Worm (Caenorhabditis elegans) whole organism, late embryonic: ENCODE results near the gene sra-4.
A peak's percentile ranks its signal among the peaks of the same experiment; 100 is the strongest.

Experiments
- C08G9.2 ChIP-seq: sonication (generic microtip); optimal IDR thresholded peaks from 2 replicates; lab custom pipeline; 2016; ENCODE audit warnings: mild to moderate bottlenecking, missing genetic modification characterization, moderate library complexity, missing compliant biosample characterization
- ahr-1 ChIP-seq: sonication (generic microtip); optimal IDR thresholded peaks from 2 replicates; lab custom pipeline; 2016; ENCODE audit warnings: missing genetic modification characterization, missing compliant biosample characterization
- ceh-18 ChIP-seq: sonication (generic microtip); optimal IDR thresholded peaks from 2 replicates; lab custom pipeline; 2016; ENCODE audit warnings: missing genetic modification characterization, missing compliant biosample characterization
- ceh-19 ChIP-seq: fragments of 200-800 bp; sonication (Bioruptor generic); optimal IDR thresholded peaks from 2 replicates; lab custom pipeline; 2018; ENCODE audit warnings: mild to moderate bottlenecking, missing genetic modification characterization, missing compliant biosample characterization
- ceh-2 ChIP-seq: sonication (generic microtip); optimal IDR thresholded peaks from 2 replicates; lab custom pipeline; 2016; ENCODE audit warnings: missing genotype, missing genetic modification characterization, missing compliant biosample characterization
- ceh-22 ChIP-seq: sonication (generic microtip); optimal IDR thresholded peaks from 2 replicates; lab custom pipeline; 2017; ENCODE audit warnings: missing biosample characterization, missing genetic modification characterization
- ceh-31 ChIP-seq: sonication (generic microtip); optimal IDR thresholded peaks from 2 replicates; lab custom pipeline; 2016; ENCODE audit warnings: missing genetic modification characterization, missing compliant biosample characterization
- ceh-34 ChIP-seq: sonication (generic microtip); optimal IDR thresholded peaks from 2 replicates; lab custom pipeline; 2016; ENCODE audit warnings: mild to moderate bottlenecking, missing genetic modification characterization, missing compliant biosample characterization
- ceh-9 ChIP-seq: sonication (generic microtip); optimal IDR thresholded peaks from 2 replicates; lab custom pipeline; 2016; ENCODE audit warnings: mild to moderate bottlenecking, missing genetic modification characterization, inconsistent platforms, missing compliant biosample characterization
- che-1 ChIP-seq: sonication (generic microtip); optimal IDR thresholded peaks from 2 replicates; lab custom pipeline; 2016; ENCODE audit warnings: mild to moderate bottlenecking, missing genetic modification characterization, missing compliant biosample characterization
- dmd-4 ChIP-seq: sonication (generic microtip); optimal IDR thresholded peaks from 2 replicates; lab custom pipeline; 2016; ENCODE audit warnings: borderline replicate concordance, missing genetic modification characterization, missing compliant biosample characterization
- elt-2 ChIP-seq: sonication (generic microtip); optimal IDR thresholded peaks from 2 replicates; lab custom pipeline; 2016; ENCODE audit warnings: missing genetic modification reagents, missing genetic modification characterization, missing compliant biosample characterization
- ets-4 ChIP-seq: sonication (generic microtip); optimal IDR thresholded peaks from 2 replicates; lab custom pipeline; 2016; ENCODE audit warnings: missing genetic modification characterization, missing compliant biosample characterization
- fax-1 ChIP-seq: sonication (generic microtip); optimal IDR thresholded peaks from 2 replicates; lab custom pipeline; 2016; ENCODE audit warnings: missing genotype, missing genetic modification characterization, missing compliant biosample characterization
- fkh-10 ChIP-seq: fragments of 150-350 bp; optimal IDR thresholded peaks from 2 replicates; lab custom pipeline; 2014; ENCODE audit warnings: missing biosample characterization, missing genetic modification reagents, missing genetic modification characterization
- fkh-6 ChIP-seq: sonication (generic microtip); optimal IDR thresholded peaks from 2 replicates; lab custom pipeline; 2016; ENCODE audit warnings: missing genetic modification characterization, missing compliant biosample characterization
- gmeb-2 ChIP-seq: sonication (generic microtip); optimal IDR thresholded peaks from 2 replicates; lab custom pipeline; 2016; ENCODE audit warnings: missing genetic modification characterization, inconsistent platforms, missing compliant biosample characterization
- hlh-13 ChIP-seq: fragments of 200-800 bp; sonication (Bioruptor generic); optimal IDR thresholded peaks from 2 replicates; lab custom pipeline; 2018; ENCODE audit warnings: mild to moderate bottlenecking, missing genetic modification characterization, missing compliant biosample characterization
- hlh-30 ChIP-seq: sonication (generic microtip); optimal IDR thresholded peaks from 2 replicates; lab custom pipeline; 2017; ENCODE audit warnings: antibody characterized with exemption, missing genetic modification characterization, missing compliant biosample characterization; ENCODE audit not compliant: insufficient read depth
- lim-6 ChIP-seq: sonication (generic microtip); optimal IDR thresholded peaks from 2 replicates; lab custom pipeline; 2016; ENCODE audit warnings: missing genetic modification characterization, missing compliant biosample characterization
- madf-2 ChIP-seq: sonication (generic microtip); optimal IDR thresholded peaks from 2 replicates; lab custom pipeline; 2017; ENCODE audit warnings: missing genetic modification characterization, missing compliant biosample characterization
- nfya-1 ChIP-seq: sonication (generic microtip); optimal IDR thresholded peaks from 2 replicates; lab custom pipeline; 2017; ENCODE audit warnings: missing genetic modification characterization, mild to moderate bottlenecking, missing compliant biosample characterization, antibody characterized with exemption, moderate library complexity
- pax-1 ChIP-seq: fragments of 150-350 bp; optimal IDR thresholded peaks from 2 replicates; lab custom pipeline; 2014; ENCODE audit warnings: missing biosample characterization, missing genetic modification characterization
- pha-2 ChIP-seq: sonication (generic microtip); optimal IDR thresholded peaks from 2 replicates; lab custom pipeline; 2017; ENCODE audit warnings: mild to moderate bottlenecking, missing genetic modification characterization, missing compliant biosample characterization
- pha-4 ChIP-seq: fragments of 150-350 bp; optimal IDR thresholded peaks from 2 replicates; lab custom pipeline; 2018; ENCODE audit warnings: missing biosample characterization, missing genetic modification reagents, missing genetic modification characterization
- pros-1 ChIP-seq: fragments of 150-350 bp; optimal IDR thresholded peaks from 2 replicates; lab custom pipeline; 2014; ENCODE audit warnings: missing biosample characterization, missing genetic modification reagents, missing genetic modification characterization
- ref-2 ChIP-seq: sonication (generic microtip); optimal IDR thresholded peaks from 2 replicates; lab custom pipeline; 2016; ENCODE audit warnings: missing genetic modification characterization, missing compliant biosample characterization
- sox-2 ChIP-seq: fragments of 200-800 bp; sonication (Bioruptor generic); IDR thresholded peaks from 2 replicates; pipeline ENCODE4 v1.3.6; 2022; ENCODE audit warnings: missing genetic modification reagents, missing genetic modification characterization, missing compliant biosample characterization
- tbx-2 ChIP-seq: sonication (generic microtip); optimal IDR thresholded peaks from 2 replicates; lab custom pipeline; 2016; ENCODE audit warnings: missing genetic modification characterization, missing compliant biosample characterization
- tbx-7 ChIP-seq: sonication (generic microtip); optimal IDR thresholded peaks from 2 replicates; lab custom pipeline; 2016; ENCODE audit warnings: missing genotype, missing genetic modification characterization, missing compliant biosample characterization
- unc-3 ChIP-seq, 2 experiments: fragments of 200-800 bp in 1 of 2; sonication (Bioruptor generic) in 1 of 2; sonication (generic microtip) in 1 of 2; conservative IDR thresholded peaks in 1 of 2; optimal IDR thresholded peaks in 1 of 2; 2 replicates each; pipeline versions ENCODE4 v1.3.6 to Lab custom; 2016 to 2022; ENCODE audit warnings: missing compliant biosample characterization in 2 of 2, missing genetic modification characterization in 2 of 2, missing genetic modification reagents in 1 of 2
- unc-55 ChIP-seq: sonication (generic microtip); optimal IDR thresholded peaks from 2 replicates; lab custom pipeline; 2017; ENCODE audit warnings: missing biosample characterization, missing genetic modification reagents, missing genetic modification characterization
- zip-5 ChIP-seq: sonication (generic microtip); optimal IDR thresholded peaks from 2 replicates; lab custom pipeline; 2016; ENCODE audit warnings: missing genetic modification characterization, missing compliant biosample characterization
- ztf-16 ChIP-seq: sonication (generic microtip); optimal IDR thresholded peaks from 2 replicates; lab custom pipeline; 2017; ENCODE audit warnings: missing genetic modification characterization, missing compliant biosample characterization

sra-4 gene

ce11 chrII:9586734-9587209 lies 44.1 kb upstream of the sra-4 start, which contains the start of gene ugt-58:
Gene ugt-58 (minus strand): TSS chrII:9586784.
- TF ChIP-seq elt-2, result peak; percentile 52
- TF ChIP-seq fax-1 (tag; lab: Kevin White, UChicago), result no peak
- TF ChIP-seq, all 69 proteins: peak for 1

- TF ChIP-seq ceh-22 (tag; lab: Kevin White, UChicago) (no peak), dmd-4 (tag; lab: Kevin White, UChicago) (no peak), elt-2 (no peak), ahr-1 (tag; lab: Kevin White, UChicago) (no peak), ceh-31 (tag; lab: Kevin White, UChicago) (no peak), tbx-7 (tag; lab: Kevin White, UChicago) (no peak), ceh-9 (tag; lab: Kevin White, UChicago) (no peak), hlh-30 (no peak), ceh-18 (tag; lab: Kevin White, UChicago) (no peak), pax-1 (tag; lab: Kevin White, UChicago) (no peak), pha-2 (no peak), gmeb-2 (tag; lab: Kevin White, UChicago) (no peak), hlh-13 (GFP tag; lab: Kevin White, UChicago) (no peak)
- TF ChIP-seq, all 69 proteins: peak for 0
Observed at ce11 chrII:9583461-9583860, 40.8 kb upstream of the sra-4 start, which contains the start of gene wee-1.1. Gene wee-1.1 (minus strand): TSS chrII:9583561.

ce11 chrII:9577630-9578029 lies 34.9 kb upstream of the sra-4 start:
- no peak for TF ChIP-seq ets-4
- peak; percentile 98 for TF ChIP-seq ceh-34 (tag; lab: Kevin White, UChicago)
- TF ChIP-seq ceh-19 (GFP tag; lab: Kevin White, UChicago), result peak; percentile 85
- no peak for TF ChIP-seq hlh-13 (GFP tag; lab: Kevin White, UChicago)
- TF ChIP-seq gmeb-2 (tag; lab: Kevin White, UChicago), result no peak
- no peak for TF ChIP-seq madf-2 (tag; lab: Kevin White, UChicago)
- TF ChIP-seq, all 69 proteins: peak for 2

- no peak for TF ChIP-seq lim-6 (tag; lab: Kevin White, UChicago)
- no peak for TF ChIP-seq ztf-16 (tag; lab: Kevin White, UChicago)
- no peak for TF ChIP-seq che-1 (tag; lab: Kevin White, UChicago)
Observed at ce11 chrII:9576707-9577106, 34.0 kb upstream of the sra-4 start.

- no peak for TF ChIP-seq tbx-7 (tag; lab: Kevin White, UChicago)
- no peak for TF ChIP-seq ceh-2 (tag; lab: Kevin White, UChicago)
- no peak for TF ChIP-seq pha-2
- no peak for TF ChIP-seq lim-6 (tag; lab: Kevin White, UChicago)
- TF ChIP-seq unc-55, result no peak
- no peak for TF ChIP-seq pha-4 (tag; lab: Kevin White, UChicago)
- no peak for TF ChIP-seq zip-5 (tag; lab: Kevin White, UChicago)
- no peak for TF ChIP-seq fkh-10
- TF ChIP-seq ceh-18 (tag; lab: Kevin White, UChicago), result no peak
- TF ChIP-seq unc-3 (GFP tag; conservative IDR thresholded peaks at IDR 0.05; lab: Robert Waterston, UW), result no peak
- no peak for TF ChIP-seq unc-3 (tag; optimal IDR thresholded peaks at IDR 0.05; lab: Kevin White, UChicago)
- no peak for TF ChIP-seq C08G9.2 (tag; lab: Kevin White, UChicago)
Observed at ce11 chrII:9575670-9576069, 33.0 kb upstream of the sra-4 start, which contains the start of gene exc-7. Gene exc-7 (plus strand): TSS chrII:9575970.

- peak; percentile 8 for TF ChIP-seq tbx-2 (tag; lab: Kevin White, UChicago)
- peak; percentile 81 for TF ChIP-seq sox-2 (GFP tag; lab: Robert Waterston, UW)
- TF ChIP-seq nfya-1 (tag; lab: Kevin White, UChicago), result peak; percentile 13
- peak; percentile 90 for TF ChIP-seq ceh-31 (tag; lab: Kevin White, UChicago)
- no peak for TF ChIP-seq elt-2
- peak; percentile 60 for TF ChIP-seq ref-2 (tag; lab: Kevin White, UChicago)
- TF ChIP-seq ceh-22 (tag; lab: Kevin White, UChicago), result no peak
- TF ChIP-seq pha-2, result no peak
- TF ChIP-seq pros-1 (tag; lab: Kevin White, UChicago), result peak; percentile 81
- no peak for TF ChIP-seq fkh-6 (tag; lab: Kevin White, UChicago)
Observed at ce11 chrII:9574406-9574805, 31.7 kb upstream of the sra-4 start.
